Fruit fly (Drosophila melanogaster): ENCODE results near the gene CG8119.

DNA sequence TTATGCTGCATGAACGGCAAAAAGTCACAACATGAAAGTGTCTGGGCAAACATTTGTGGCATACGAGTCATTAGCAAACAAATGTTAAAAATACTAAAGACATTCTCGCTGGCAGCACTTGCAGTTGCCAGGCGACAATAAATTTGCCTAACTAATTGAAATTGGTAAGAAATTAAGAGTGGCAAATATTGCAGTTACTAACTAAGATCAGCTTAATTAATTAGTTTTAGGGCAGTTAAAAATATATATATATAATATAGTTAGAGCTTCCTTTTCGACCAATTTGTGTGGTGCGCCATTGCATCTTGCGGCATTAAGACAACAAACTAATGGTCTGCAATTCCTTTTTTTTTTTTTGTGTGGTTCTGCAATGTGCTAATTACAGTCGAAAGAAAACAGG lies 44.5 kb upstream of the CG8119 start:
- TF ChIP-seq fru (GFP tag; optimal IDR thresholded peaks at IDR 0.05), result no peak
- TF ChIP-seq pan (optimal IDR thresholded peaks at IDR 0.05), result no peak
- no peak for TF ChIP-seq dmrt93B (GFP tag; optimal IDR thresholded peaks at IDR 0.05)
- no peak for TF ChIP-seq Hr78 (GFP tag; optimal IDR thresholded peaks at IDR 0.05)
